Fruit fly (Drosophila melanogaster): ENCODE results near the gene Hr83.

Gene Hr83

dm6 chr3R:6348943-6349342 is at the start of gene Hr83:
Gene Hr83 (plus strand): TSS chr3R:6349243.
- TF ChIP-seq CG8478 (optimal IDR thresholded peaks at IDR 0.05) = no peak
- TF ChIP-seq CTCF (optimal IDR thresholded peaks at IDR 0.05) = no peak

dm6 chr3R:6301257-6301839 is 47.7 kb upstream of the Hr83 start, which contains the start of gene Osi15:
Gene Osi15 (plus strand): TSS chr3R:6301804.
- TF ChIP-seq CTCF (optimal IDR thresholded peaks at IDR 0.05) (no peak), CG8478 (optimal IDR thresholded peaks at IDR 0.05) (no peak)

- no peak for TF ChIP-seq CTCF (optimal IDR thresholded peaks at IDR 0.05)
- TF ChIP-seq CG8478 (optimal IDR thresholded peaks at IDR 0.05) = no peak
Observed at dm6 chr3R:6303738-6304137, 45.3 kb upstream of the Hr83 start, which contains the start of gene CG46396. Gene CG46396 (plus strand): TSS chr3R:6304038.

- TF ChIP-seq CG8478 (optimal IDR thresholded peaks at IDR 0.05) (no peak), CTCF (optimal IDR thresholded peaks at IDR 0.05) (no peak)
Observed at dm6 chr3R:6304947-6305346, 44.1 kb upstream of the Hr83 start, which contains the start of gene Osi16. Gene Osi16 (plus strand): TSS chr3R:6305247.

- no peak for TF ChIP-seq CG8478 (optimal IDR thresholded peaks at IDR 0.05)
- no peak for TF ChIP-seq CTCF (optimal IDR thresholded peaks at IDR 0.05)
Observed at dm6 chr3R:6306584-6306983, 42.5 kb upstream of the Hr83 start, which contains the start of gene CG46026. Gene CG46026 (plus strand): TSS chr3R:6306884.

dm6 chr3R:6309676-6310075 is 39.4 kb upstream of the Hr83 start, which contains the start of gene CG31560:
Gene CG31560 (plus strand): TSS chr3R:6309976.
- TF ChIP-seq CTCF (optimal IDR thresholded peaks at IDR 0.05) (no peak), CG8478 (optimal IDR thresholded peaks at IDR 0.05) (no peak)

- TF ChIP-seq CTCF (optimal IDR thresholded peaks at IDR 0.05) (no peak), CG8478 (optimal IDR thresholded peaks at IDR 0.05) (no peak)
Observed at dm6 chr3R:6311641-6312259, 37.3 kb upstream of the Hr83 start, which contains the start of gene Osi17. Gene Osi17 (plus strand): TSS chr3R:6311772.

dm6 chr3R:6315078-6315477 is 34.0 kb upstream of the Hr83 start:
- no peak for TF ChIP-seq CG8478 (optimal IDR thresholded peaks at IDR 0.05)
- no peak for TF ChIP-seq CTCF (optimal IDR thresholded peaks at IDR 0.05)

- TF ChIP-seq CG8478 (optimal IDR thresholded peaks at IDR 0.05) (no peak), CTCF (optimal IDR thresholded peaks at IDR 0.05) (no peak)
Observed at dm6 chr3R:6329774-6330298, 19.2 kb upstream of the Hr83 start, which contains the start of gene Osi18. Gene Osi18 (plus strand): TSS chr3R:6330248.

dm6 chr3R:6334906-6335433 is 14.1 kb upstream of the Hr83 start, which contains the start of gene Osi19:
Gene Osi19 (plus strand): TSS chr3R:6335362.
- TF ChIP-seq CTCF (optimal IDR thresholded peaks at IDR 0.05) (no peak), CG8478 (optimal IDR thresholded peaks at IDR 0.05) (no peak)

- no peak for TF ChIP-seq CG8478 (optimal IDR thresholded peaks at IDR 0.05)
- TF ChIP-seq CTCF (optimal IDR thresholded peaks at IDR 0.05) = no peak
Observed at dm6 chr3R:6337397-6337796, 11.6 kb upstream of the Hr83 start.

- TF ChIP-seq CG8478 (optimal IDR thresholded peaks at IDR 0.05) (no peak), CTCF (optimal IDR thresholded peaks at IDR 0.05) (no peak)
Observed at dm6 chr3R:6339795-6340194, 9.2 kb upstream of the Hr83 start, which contains the start of gene Osi20. Gene Osi20 (plus strand): TSS chr3R:6340095.

- TF ChIP-seq CG8478 (optimal IDR thresholded peaks at IDR 0.05) = no peak
- no peak for TF ChIP-seq CTCF (optimal IDR thresholded peaks at IDR 0.05)
Observed at dm6 chr3R:6341668-6342067, 7.4 kb upstream of the Hr83 start, which contains the start of gene CG17917. Gene CG17917 (plus strand): TSS chr3R:6341968.

dm6 chr3R:6342702-6343101 is 6.3 kb upstream of the Hr83 start, which contains the start of gene CG10298:
Gene CG10298 (plus strand): TSS chr3R:6343002.
- TF ChIP-seq CTCF (optimal IDR thresholded peaks at IDR 0.05) (no peak), CG8478 (optimal IDR thresholded peaks at IDR 0.05) (no peak)
